Fruit fly (Drosophila melanogaster) whole organism, embryonic: ENCODE data around the gene Rilpl.

Source experiments
- Blimp-1 ChIP-seq: fragments of 200-800 bp; sonication (Bioruptor generic); optimal IDR thresholded peaks from 3 replicates; lab custom pipeline; 2018; ENCODE audit warnings: missing biosample characterization, missing genetic modification characterization, mild to moderate bottlenecking, moderate library complexity, missing genetic modification reagents
- CG11695 ChIP-seq: fragments of 200-800 bp; sonication (Bioruptor generic); IDR thresholded peaks from 3 replicates; pipeline ENCODE4 v1.3.6; 2022; ENCODE audit warnings: missing biosample characterization, missing genetic modification characterization
- CG12391 ChIP-seq: fragments of 200-800 bp; sonication (Bioruptor generic); optimal IDR thresholded peaks from 3 replicates; lab custom pipeline; 2018; ENCODE audit warnings: missing biosample characterization, mild to moderate bottlenecking, missing genetic modification characterization, moderate library complexity
- CG14050 ChIP-seq: fragments of 200-800 bp; sonication (Bioruptor generic); IDR thresholded peaks from 3 replicates; pipeline ENCODE4 v1.3.6; 2022; ENCODE audit warnings: missing biosample characterization, missing genetic modification characterization
- CG14965 ChIP-seq: fragments of 200-800 bp; sonication (Bioruptor generic); optimal IDR thresholded peaks from 2 replicates; lab custom pipeline; 2016; ENCODE audit warnings: missing biosample characterization, missing genetic modification characterization, borderline replicate concordance
- CG17361 ChIP-seq: fragments of 200-800 bp; sonication (Bioruptor generic); IDR thresholded peaks from 3 replicates; pipeline ENCODE4 v1.3.6; 2022; ENCODE audit warnings: missing biosample characterization, missing genetic modification characterization
- CG17568 ChIP-seq: fragments of 200-800 bp; sonication (Bioruptor generic); optimal IDR thresholded peaks from 2 replicates; lab custom pipeline; 2018; ENCODE audit warnings: missing biosample characterization, mild to moderate bottlenecking, missing genetic modification characterization, moderate library complexity
- CG1792 ChIP-seq: fragments of 200-800 bp; sonication (Bioruptor generic); optimal IDR thresholded peaks from 2 replicates; lab custom pipeline; 2016; ENCODE audit warnings: missing biosample characterization, missing genetic modification characterization
- CG18011 ChIP-seq: fragments of 200-800 bp; sonication (Bioruptor generic); optimal IDR thresholded peaks from 2 replicates; lab custom pipeline; 2017; ENCODE audit warnings: missing biosample characterization, missing genetic modification characterization, mild to moderate bottlenecking, moderate library complexity, missing genotype
- CG18262 ChIP-seq: fragments of 200-800 bp; optimal IDR thresholded peaks from 3 replicates; lab custom pipeline; 2019; ENCODE audit warnings: missing biosample characterization, mild to moderate bottlenecking, missing genetic modification characterization, moderate library complexity
- CG2129 ChIP-seq: fragments of 200-800 bp; sonication (Bioruptor generic); IDR thresholded peaks from 2 replicates; pipeline ENCODE4 v1.3.6; 2022; ENCODE audit warnings: missing biosample characterization, missing genetic modification characterization; ENCODE audit not compliant: partially characterized antibody
- CG3838 ChIP-seq: fragments of 200-800 bp; sonication (Bioruptor generic); optimal IDR thresholded peaks from 3 replicates; lab custom pipeline; 2016; ENCODE audit warnings: missing biosample characterization, missing genetic modification characterization
- CG3847 ChIP-seq: fragments of 200-800 bp; sonication (Bioruptor generic); IDR thresholded peaks from 2 replicates; pipeline ENCODE4 v1.3.6; 2022; ENCODE audit warnings: missing biosample characterization, missing genetic modification characterization
- CG42726 ChIP-seq: fragments of 200-800 bp; sonication (Bioruptor generic); IDR thresholded peaks from 2 replicates; pipeline ENCODE4 v1.3.6; 2022; ENCODE audit warnings: missing biosample characterization, missing genetic modification characterization; ENCODE audit not compliant: partially characterized antibody
- CG4617 ChIP-seq: fragments of 200-800 bp; sonication (Bioruptor generic); optimal IDR thresholded peaks from 3 replicates; lab custom pipeline; 2016; ENCODE audit warnings: missing biosample characterization, missing genetic modification characterization, borderline replicate concordance
- CG7271 ChIP-seq: fragments of 200-800 bp; sonication (Bioruptor generic); optimal IDR thresholded peaks from 2 replicates; lab custom pipeline; 2018; ENCODE audit warnings: missing biosample characterization, mild to moderate bottlenecking, missing genetic modification characterization, moderate library complexity
- CG9609 ChIP-seq: fragments of 200-800 bp; sonication (Bioruptor generic); optimal IDR thresholded peaks from 3 replicates; lab custom pipeline; 2016; ENCODE audit warnings: missing biosample characterization, missing genetic modification characterization
- CG9817 ChIP-seq: fragments of 200-800 bp; sonication (Bioruptor generic); optimal IDR thresholded peaks from 2 replicates; lab custom pipeline; 2018; ENCODE audit warnings: missing biosample characterization, mild to moderate bottlenecking, missing genetic modification characterization, moderate library complexity
- CHES-1-like ChIP-seq: fragments of 200-800 bp; sonication (Bioruptor generic); optimal IDR thresholded peaks from 2 replicates; lab custom pipeline; 2016; ENCODE audit warnings: missing biosample characterization, missing genetic modification characterization
- D19A ChIP-seq: fragments of 200-800 bp; optimal IDR thresholded peaks from 3 replicates; lab custom pipeline; 2019; ENCODE audit warnings: missing biosample characterization, mild to moderate bottlenecking, missing genetic modification characterization, moderate library complexity
- Dbx ChIP-seq: fragments of 200-800 bp; sonication (Bioruptor generic); IDR thresholded peaks from 3 replicates; pipeline ENCODE4 v1.3.6; 2022; ENCODE audit warnings: missing biosample characterization, missing genetic modification characterization
- Ets97D ChIP-seq: fragments of 200-800 bp; sonication (Bioruptor generic); optimal IDR thresholded peaks from 3 replicates; lab custom pipeline; 2016; ENCODE audit warnings: missing biosample characterization, missing genetic modification characterization
- Gug ChIP-seq: fragments of 200-800 bp; sonication (Bioruptor generic); IDR thresholded peaks from 4 replicates; pipeline ENCODE4 v1.3.6; 2022; ENCODE audit warnings: missing biosample characterization, missing genetic modification characterization
- HmgD ChIP-seq: fragments of 200-800 bp; sonication (Bioruptor generic); optimal IDR thresholded peaks from 3 replicates; lab custom pipeline; 2016; ENCODE audit warnings: missing biosample characterization, missing genetic modification characterization
- Hmr ChIP-seq: fragments of 200-800 bp; sonication (Bioruptor generic); optimal IDR thresholded peaks from 3 replicates; lab custom pipeline; 2017; ENCODE audit warnings: mild to moderate bottlenecking, missing biosample characterization, missing genetic modification reagents, missing genetic modification characterization
- Max ChIP-seq: fragments of 200-800 bp; sonication (Bioruptor generic); optimal IDR thresholded peaks from 2 replicates; lab custom pipeline; 2016; ENCODE audit warnings: missing biosample characterization, mild to moderate bottlenecking, missing genetic modification characterization
- NfI ChIP-seq: fragments of 200-800 bp; sonication (Bioruptor generic); optimal IDR thresholded peaks from 3 replicates; lab custom pipeline; 2018; ENCODE audit warnings: missing biosample characterization, mild to moderate bottlenecking, missing genetic modification characterization, moderate library complexity
- Opbp ChIP-seq: fragments of 200-800 bp; sonication (Bioruptor generic); IDR thresholded peaks from 3 replicates; pipeline ENCODE4 v1.3.6; 2022; ENCODE audit warnings: missing biosample characterization, missing genetic modification characterization; ENCODE audit not compliant: partially characterized antibody
- PHDP ChIP-seq: fragments of 200-800 bp; sonication (Bioruptor generic); optimal IDR thresholded peaks from 3 replicates; lab custom pipeline; 2018; ENCODE audit warnings: missing biosample characterization, mild to moderate bottlenecking, missing genetic modification characterization, moderate library complexity
- Usf ChIP-seq: fragments of 200-800 bp; sonication (Bioruptor generic); optimal IDR thresholded peaks from 2 replicates; lab custom pipeline; 2017; ENCODE audit warnings: missing genotype, missing biosample characterization, missing genetic modification characterization
- ab ChIP-seq: fragments of 200-800 bp; sonication (Bioruptor generic); optimal IDR thresholded peaks from 2 replicates; lab custom pipeline; 2016; ENCODE audit warnings: missing biosample characterization, missing genetic modification characterization
- br ChIP-seq: fragments of >200 bp; optimal IDR thresholded peaks from 2 replicates; lab custom pipeline; 2017
- danr ChIP-seq: fragments of 200-800 bp; sonication (Bioruptor generic); IDR thresholded peaks from 2 replicates; pipeline ENCODE4 v1.3.6; 2022; ENCODE audit warnings: missing biosample characterization, missing genetic modification characterization
- dysf ChIP-seq: fragments of 200-800 bp; sonication (Bioruptor generic); IDR thresholded peaks from 3 replicates; pipeline ENCODE4 v1.3.6; 2022; ENCODE audit warnings: missing biosample characterization, missing genetic modification characterization
- ems ChIP-seq: fragments of 200-800 bp; sonication (Bioruptor generic); optimal IDR thresholded peaks from 3 replicates; lab custom pipeline; 2016; ENCODE audit warnings: missing biosample characterization, missing genetic modification characterization
- en ChIP-seq: fragments of 200-800 bp; sonication (Bioruptor generic); optimal IDR thresholded peaks from 2 replicates; lab custom pipeline; 2016; ENCODE audit warnings: missing biosample characterization, missing genetic modification characterization
- ewg ChIP-seq: fragments of 200-800 bp; sonication (Bioruptor generic); optimal IDR thresholded peaks from 3 replicates; lab custom pipeline; 2017; ENCODE audit warnings: mild to moderate bottlenecking, missing biosample characterization, missing genetic modification reagents, missing genetic modification characterization
- exex ChIP-seq: fragments of 200-800 bp; sonication (Bioruptor generic); optimal IDR thresholded peaks from 4 replicates; lab custom pipeline; 2018; ENCODE audit warnings: missing biosample characterization, mild to moderate bottlenecking, missing genetic modification characterization, moderate library complexity
- fd3F ChIP-seq: fragments of 200-800 bp; sonication (Bioruptor generic); optimal IDR thresholded peaks from 2 replicates; lab custom pipeline; 2018; ENCODE audit warnings: missing biosample characterization, mild to moderate bottlenecking, missing genetic modification characterization, moderate library complexity
- fd64A ChIP-seq: fragments of 200-800 bp; sonication (Bioruptor generic); optimal IDR thresholded peaks from 3 replicates; lab custom pipeline; 2018; ENCODE audit warnings: missing biosample characterization, mild to moderate bottlenecking, missing genetic modification characterization
- hth ChIP-seq: fragments of >200 bp; optimal IDR thresholded peaks from 2 replicates; lab custom pipeline; 2017; ENCODE audit warnings: inconsistent platforms
- inv ChIP-seq: fragments of 200-800 bp; sonication (Bioruptor generic); IDR thresholded peaks from 2 replicates; pipeline ENCODE4 v1.3.6; 2022; ENCODE audit warnings: missing biosample characterization, missing genetic modification characterization; ENCODE audit not compliant: partially characterized antibody
- oc ChIP-seq: fragments of 200-800 bp; sonication (Bioruptor generic); optimal IDR thresholded peaks from 2 replicates; lab custom pipeline; 2018; ENCODE audit warnings: missing biosample characterization, mild to moderate bottlenecking, missing genetic modification characterization, moderate library complexity
- onecut ChIP-seq: fragments of 200-800 bp; sonication (Bioruptor generic); IDR thresholded peaks from 2 replicates; pipeline ENCODE4 v1.3.6; 2022; ENCODE audit warnings: missing biosample characterization, missing genetic modification characterization
- peb ChIP-seq: fragments of 200-800 bp; sonication (Bioruptor generic); IDR thresholded peaks from 2 replicates; pipeline ENCODE4 v1.3.6; 2022; ENCODE audit warnings: missing biosample characterization, missing genetic modification characterization
- pnt ChIP-seq: fragments of 200-800 bp; sonication (Bioruptor generic); optimal IDR thresholded peaks from 3 replicates; lab custom pipeline; 2016; ENCODE audit warnings: missing biosample characterization, missing genetic modification characterization
- pum ChIP-seq: fragments of 200-800 bp; sonication (Bioruptor generic); optimal IDR thresholded peaks from 2 replicates; lab custom pipeline; 2016; ENCODE audit warnings: missing biosample characterization, missing genetic modification characterization
- rib ChIP-seq: fragments of 200-800 bp; sonication (Bioruptor generic); IDR thresholded peaks from 2 replicates; pipeline ENCODE4 v1.3.6; 2022; ENCODE audit warnings: missing biosample characterization, missing genetic modification characterization
- run ChIP-seq: fragments of 200-800 bp; sonication (Bioruptor generic); optimal IDR thresholded peaks from 3 replicates; lab custom pipeline; 2018; ENCODE audit warnings: missing biosample characterization, mild to moderate bottlenecking, missing genetic modification characterization
- zen ChIP-seq: fragments of 200-800 bp; sonication (Bioruptor generic); optimal IDR thresholded peaks from 3 replicates; lab custom pipeline; 2018; ENCODE audit warnings: missing biosample characterization, mild to moderate bottlenecking, missing genetic modification characterization, moderate library complexity
- zen2 ChIP-seq: fragments of 200-800 bp; sonication (Bioruptor generic); IDR thresholded peaks from 3 replicates; pipeline ENCODE4 v1.3.6; 2022; ENCODE audit warnings: missing biosample characterization, missing genetic modification characterization; ENCODE audit not compliant: partially characterized antibody

The Rilpl gene

DNA sequence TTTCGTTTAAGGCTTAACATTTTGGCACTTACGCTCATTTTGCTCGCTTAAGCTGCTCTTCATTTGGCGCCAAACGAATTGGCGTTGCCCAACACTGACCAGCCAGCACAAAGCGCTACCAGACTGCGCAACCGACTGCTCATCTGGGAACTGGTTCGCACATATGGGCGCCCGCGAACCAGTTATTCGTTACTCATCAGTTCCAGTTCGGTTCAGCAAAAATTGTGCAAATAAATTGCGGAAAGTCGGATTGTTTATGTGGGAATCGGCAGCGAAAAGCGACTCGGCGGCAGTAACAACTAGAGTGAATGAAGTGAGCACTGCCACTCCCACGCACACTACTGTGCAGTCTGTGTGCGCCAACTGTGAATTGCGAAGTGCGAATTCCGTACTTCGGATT, at the start of gene Rilpl (continued):
- no peak for TF ChIP-seq CG14050 (GFP tag; lab: Robert Waterston, UW)
- TF ChIP-seq pnt (GFP tag; lab: Kevin White, UChicago): no peak
- TF ChIP-seq CG4617 (GFP tag; lab: Kevin White, UChicago): peak; percentile 81
- no peak for TF ChIP-seq CG3838 (GFP tag; lab: Kevin White, UChicago)
- peak; percentile 53; the same call in 1 of the 3 replicates for TF ChIP-seq zen2 (GFP tag; lab: Robert Waterston, UW)
- no peak for TF ChIP-seq ab (GFP tag; lab: Kevin White, UChicago)
- TF ChIP-seq Ets97D: peak; percentile 63
- peak; percentile 3 for TF ChIP-seq CG12391 (tag; lab: Kevin White, UChicago)
- peak; percentile 64 for TF ChIP-seq HmgD (GFP tag; lab: Kevin White, UChicago)
- peak; percentile 15; the same call in 1 of the 3 replicates for TF ChIP-seq CG17361 (GFP tag; lab: Robert Waterston, UW)
- TF ChIP-seq CG17568 (GFP tag; lab: Kevin White, UChicago): no peak
- no peak for TF ChIP-seq Usf (GFP tag; lab: Kevin White, UChicago)
- TF ChIP-seq Gug: no peak
- no peak for TF ChIP-seq CG18011 (GFP tag; lab: Kevin White, UChicago)
- no peak for TF ChIP-seq Dbx (GFP tag; lab: Robert Waterston, UW)
- no peak for TF ChIP-seq CG18262
- no peak for TF ChIP-seq peb (GFP tag; lab: Robert Waterston, UW)
- TF ChIP-seq exex (tag; lab: Kevin White, UChicago): no peak
- TF ChIP-seq PHDP (tag; lab: Kevin White, UChicago): peak; percentile 12
- no peak for TF ChIP-seq danr (GFP tag; lab: Robert Waterston, UW)
- peak; percentile 13 for TF ChIP-seq zen (tag; lab: Kevin White, UChicago)
- peak; percentile 59; the same call in 1 of the 3 replicates for TF ChIP-seq Opbp (GFP tag; lab: Robert Waterston, UW)
- TF ChIP-seq dysf (GFP tag; lab: Robert Waterston, UW): no peak
- no peak for TF ChIP-seq onecut (GFP tag; lab: Robert Waterston, UW)
- TF ChIP-seq CG1792 (GFP tag; lab: Kevin White, UChicago): no peak
- TF ChIP-seq oc (tag; lab: Kevin White, UChicago): no peak
- TF ChIP-seq inv (GFP tag; lab: Robert Waterston, UW): peak; percentile 53; the same call in 1 of the 2 replicates
- no peak for TF ChIP-seq CG2129
- no peak for TF ChIP-seq CG11695 (GFP tag; lab: Robert Waterston, UW)
- TF ChIP-seq CG9817: no peak
- peak; percentile 1 for TF ChIP-seq ewg
- TF ChIP-seq CG14965 (GFP tag; lab: Kevin White, UChicago): no peak
- TF ChIP-seq pum: no peak
- peak; percentile 41 for TF ChIP-seq CHES-1-like (GFP tag; lab: Kevin White, UChicago)
- no peak for TF ChIP-seq CG7271
- peak; percentile 27 for TF ChIP-seq NfI (GFP tag; lab: Kevin White, UChicago)
- no peak for TF ChIP-seq br
- TF ChIP-seq Max (GFP tag; lab: Kevin White, UChicago): peak; percentile 22
- TF ChIP-seq rib (GFP tag; lab: Robert Waterston, UW): peak; percentile 87
- TF ChIP-seq run (tag; lab: Kevin White, UChicago): no peak
- no peak for TF ChIP-seq D19A
- no peak for TF ChIP-seq Blimp-1 (GFP tag; lab: Kevin White, UChicago)
- TF ChIP-seq fd3F (GFP tag; lab: Kevin White, UChicago): no peak
- no peak for TF ChIP-seq fd64A (GFP tag; lab: Kevin White, UChicago)
- TF ChIP-seq hth (lab: Kevin White, UChicago): no peak
- TF ChIP-seq CG3847 (GFP tag; lab: Robert Waterston, UW): peak; percentile 82
- TF ChIP-seq en (GFP tag; lab: Kevin White, UChicago): no peak
- no peak for TF ChIP-seq ems (GFP tag; lab: Kevin White, UChicago)
- TF ChIP-seq Hmr (GFP tag; lab: Kevin White, UChicago): peak; percentile 45
- TF ChIP-seq CG9609: no peak
- 0 out of 2 replicates have a peak, but pooled peaks have one; percentile 23 for TF ChIP-seq CG42726 (GFP tag; lab: Robert Waterston, UW)
